Worm (Caenorhabditis elegans): ENCODE measurements around the gene ZK742.4.

The ZK742.4 gene

ce11 chrV:7854603-7855002, 43.0 kb upstream of the ZK742.4 start, which contains the start of the genes C37C3.9 and C37C3.18 (continued):
- TF ChIP-seq nhr-102 (tag; optimal IDR thresholded peaks at IDR 0.05) (peak; percentile 60), gei-8 (GFP tag; optimal IDR thresholded peaks at IDR 0.05) (no peak), zip-2 (tag; optimal IDR thresholded peaks at IDR 0.05) (no peak), hmg-1.1 (GFP tag; IDR thresholded peaks at IDR 0.05) (peak; percentile 90), jun-1 (tag; optimal IDR thresholded peaks at IDR 0.05) (peak; percentile 77), nhr-28 (tag; optimal IDR thresholded peaks at IDR 0.05) (peak; percentile 83), Y105C5A.15 (GFP tag; IDR thresholded peaks at IDR 0.05) (no peak), ama-1 (optimal IDR thresholded peaks at IDR 0.05) (peak; percentile 48), egl-43 (GFP tag; IDR thresholded peaks at IDR 0.05) (peak; percentile 76; the same call in 1 of the 2 replicates), ZK337.2 (GFP tag; IDR thresholded peaks at IDR 0.05) (no peak), madf-9 (GFP tag; conservative IDR thresholded peaks at IDR 0.05) (no peak), lsy-2 (tag; optimal IDR thresholded peaks at IDR 0.05) (peak; percentile 57 to 74), pha-4 (GFP tag; IDR thresholded peaks at IDR 0.05) (0 out of 2 replicates have a peak, but pooled peaks have one; percentile 39), pha-4 (tag; optimal IDR thresholded peaks at IDR 0.05) (no peak), unc-130 (GFP tag; optimal IDR thresholded peaks at IDR 0.05) (no peak), duxl-1 (tag; optimal IDR thresholded peaks at IDR 0.05; ENCODE audit: poor library complexity) (no peak), dpl-1 (GFP tag; optimal IDR thresholded peaks at IDR 0.05) (peak; percentile 31), mep-1 (tag; optimal IDR thresholded peaks at IDR 0.05) (peak; percentile 78), snpc-4 (tag; optimal IDR thresholded peaks at IDR 0.05) (peak; percentile 72), nhr-77 (tag; optimal IDR thresholded peaks at IDR 0.05) (peak; percentile 70), lin-13 (GFP tag; optimal IDR thresholded peaks at IDR 0.05) (peak; percentile 78), lin-1 (GFP tag; IDR thresholded peaks at IDR 0.05) (peak; percentile 50; the same call in 1 of the 2 replicates), F37D6.2 (tag; optimal IDR thresholded peaks at IDR 0.05) (peak; percentile 12), mes-2 (tag; optimal IDR thresholded peaks at IDR 0.05; ENCODE audit: poor library complexity, severe bottlenecking) (peak; percentile 72), set-16 (GFP tag; IDR thresholded peaks at IDR 0.05) (peak; percentile 45; the same call in 1 of the 2 replicates), hlh-30 (tag; optimal IDR thresholded peaks at IDR 0.05; ENCODE audit: insufficient read depth) (peak; percentile 76), ces-1 (GFP tag; optimal IDR thresholded peaks at IDR 0.05) (peak; percentile 46), unc-62 (GFP tag; optimal IDR thresholded peaks at IDR 0.05 in 1 of 2) (peak in 1 of 2 experiments; percentile 97), unc-62 (tag; optimal IDR thresholded peaks at IDR 0.05) (no peak), php-3 (GFP tag; IDR thresholded peaks at IDR 0.05) (no peak), hif-1 (tag; optimal IDR thresholded peaks at IDR 0.05) (peak in 1 of 2 experiments; percentile 64)

ce11 chrV:7853900-7854299, 42.3 kb upstream of the ZK742.4 start:
- TF ChIP-seq F10B5.3 (tag; optimal IDR thresholded peaks at IDR 0.05): no peak
- no peak for TF ChIP-seq Y5F2A.4 (GFP tag; optimal IDR thresholded peaks at IDR 0.05)
- no peak for TF ChIP-seq aly-2 (tag; optimal IDR thresholded peaks at IDR 0.05)
- no peak for TF ChIP-seq T20F7.1 (GFP tag; optimal IDR thresholded peaks at IDR 0.05)
- TF ChIP-seq pha-4 (GFP tag; IDR thresholded peaks at IDR 0.05): no peak
- no peak for TF ChIP-seq pha-4 (tag; optimal IDR thresholded peaks at IDR 0.05)
- 0 out of 2 replicates have a peak, but pooled peaks have one; percentile 34 for TF ChIP-seq hmg-1.1 (GFP tag; IDR thresholded peaks at IDR 0.05)
- TF ChIP-seq R02D3.7 (tag; optimal IDR thresholded peaks at IDR 0.05): no peak
- no peak for TF ChIP-seq cey-2 (tag; optimal IDR thresholded peaks at IDR 0.05; ENCODE audit: borderline replicate concordance, insufficient read depth)
- TF ChIP-seq vab-7 (GFP tag; IDR thresholded peaks at IDR 0.05): no peak
- TF ChIP-seq ZK546.5 (tag; optimal IDR thresholded peaks at IDR 0.05): no peak
- no peak for TF ChIP-seq ama-1 (optimal IDR thresholded peaks at IDR 0.05)
- TF ChIP-seq D1046.2 (GFP tag; IDR thresholded peaks at IDR 0.05): no peak
- peak; percentile 52 for TF ChIP-seq nhr-6 (tag; optimal IDR thresholded peaks at IDR 0.05)
- no peak for TF ChIP-seq daf-16 (GFP tag; optimal IDR thresholded peaks at IDR 0.05)
- TF ChIP-seq daf-16 (tag; optimal IDR thresholded peaks at IDR 0.05): peak; percentile 25
- no peak for TF ChIP-seq ces-1 (GFP tag; optimal IDR thresholded peaks at IDR 0.05)
- TF ChIP-seq nhr-42 (GFP tag; IDR thresholded peaks at IDR 0.05): no peak
- TF ChIP-seq ceh-28 (tag; optimal IDR thresholded peaks at IDR 0.05): no peak
- TF ChIP-seq unc-130 (GFP tag; optimal IDR thresholded peaks at IDR 0.05): no peak
- no peak for TF ChIP-seq hlh-30 (tag; optimal IDR thresholded peaks at IDR 0.05; ENCODE audit: insufficient read depth)
- no peak for TF ChIP-seq lin-15B (tag; optimal IDR thresholded peaks at IDR 0.05)
- TF ChIP-seq egl-27 (tag; optimal IDR thresholded peaks at IDR 0.05): no peak
- no peak for TF ChIP-seq nhr-25 (tag; optimal IDR thresholded peaks at IDR 0.05; ENCODE audit: borderline replicate concordance, insufficient read depth)
- TF ChIP-seq ceh-82 (tag; optimal IDR thresholded peaks at IDR 0.05): no peak
- no peak for TF ChIP-seq nhr-41 (GFP tag; IDR thresholded peaks at IDR 0.05)
- TF ChIP-seq mdl-1 (tag; optimal IDR thresholded peaks at IDR 0.05): no peak
